Worm (Caenorhabditis elegans) whole organism, L1 larva: ENCODE measurements around the gene flp-18.

Source experiments
- C04F5.9 ChIP-seq: sonication (generic microtip); optimal IDR thresholded peaks from 2 replicates; lab custom pipeline; 2016; ENCODE audit warnings: missing genetic modification characterization, missing compliant biosample characterization
- C16A3.4 ChIP-seq: fragments of 150-350 bp; optimal IDR thresholded peaks from 2 replicates; lab custom pipeline; 2014; ENCODE audit warnings: missing biosample characterization, missing genetic modification characterization
- F16B12.6 ChIP-seq: fragments of 150-350 bp; optimal IDR thresholded peaks from 2 replicates; lab custom pipeline; 2014; ENCODE audit warnings: missing biosample characterization, missing genetic modification characterization
- ceh-63 ChIP-seq: fragments of 200-800 bp; sonication (Bioruptor generic); optimal IDR thresholded peaks from 2 replicates; lab custom pipeline; 2018; ENCODE audit warnings: mild to moderate bottlenecking, missing genetic modification characterization, missing compliant biosample characterization
- ces-1 ChIP-seq: fragments of 150-350 bp; optimal IDR thresholded peaks from 2 replicates; lab custom pipeline; 2014; ENCODE audit warnings: missing biosample characterization, missing genetic modification reagents, missing genetic modification characterization
- dpl-1 ChIP-seq, 3 experiments: fragments of 150-350 bp in 2 of 3; sonication (generic microtip) in 1 of 3; optimal IDR thresholded peaks; 2 replicates each; lab custom pipeline; 2014 to 2017; ENCODE audit warnings: missing biosample characterization in 3 of 3, missing genetic modification characterization in 3 of 3, missing genetic modification reagents in 3 of 3
- efl-1 ChIP-seq, 4 experiments: fragments of 150-350 bp; optimal IDR thresholded peaks in 3 of 4; peaks in 1 of 4; 1 replicate in 1 of 4; 2 replicates in 3 of 4; lab custom pipeline; 2014; ENCODE audit warnings: missing biosample characterization in 2 of 4, missing genetic modification characterization in 2 of 4, missing genetic modification reagents in 2 of 4
- efl-3 ChIP-seq: fragments of 200-800 bp; sonication (Bioruptor generic); optimal IDR thresholded peaks from 2 replicates; lab custom pipeline; 2018; ENCODE audit warnings: mild to moderate bottlenecking, missing genetic modification characterization, missing compliant biosample characterization
- egl-27 ChIP-seq, 2 experiments: fragments of 150-350 bp in 1 of 2; sonication (generic microtip); optimal IDR thresholded peaks; 3 replicates each; lab custom pipeline; 2017 to 2018; ENCODE audit warnings: missing biosample characterization in 2 of 2, missing genetic modification characterization in 2 of 2, missing genetic modification reagents in 2 of 2
- elt-2 ChIP-seq: sonication (generic microtip); optimal IDR thresholded peaks from 2 replicates; lab custom pipeline; 2016; ENCODE audit warnings: missing genetic modification characterization, mild to moderate bottlenecking, inconsistent platforms, missing compliant biosample characterization, missing genetic modification reagents
- elt-3 ChIP-seq, 6 experiments: fragments of 150-350 bp in 1 of 6; sonication (generic microtip); optimal IDR thresholded peaks; 2 replicates each; lab custom pipeline; 2017 to 2018; ENCODE audit warnings: missing biosample characterization in 6 of 6, missing genetic modification characterization in 6 of 6, inconsistent platforms in 1 of 6
- fkh-4 ChIP-seq: sonication (generic microtip); optimal IDR thresholded peaks from 2 replicates; lab custom pipeline; 2016; ENCODE audit warnings: missing compliant biosample characterization, missing genetic modification characterization, borderline replicate concordance
- fos-1 ChIP-seq: fragments of 150-350 bp; optimal IDR thresholded peaks from 2 replicates; lab custom pipeline; 2014; ENCODE audit warnings: missing biosample characterization, missing genetic modification characterization
- hlh-4 ChIP-seq: sonication (generic microtip); optimal IDR thresholded peaks from 2 replicates; lab custom pipeline; 2016; ENCODE audit warnings: mild to moderate bottlenecking, missing genetic modification characterization, missing compliant biosample characterization
- hpl-2 ChIP-seq: fragments of 150-350 bp; optimal IDR thresholded peaks from 2 replicates; lab custom pipeline; 2014; ENCODE audit warnings: missing biosample characterization, missing genetic modification reagents, missing genetic modification characterization
- irx-1 ChIP-seq: sonication (generic microtip); optimal IDR thresholded peaks from 2 replicates; lab custom pipeline; 2016; ENCODE audit warnings: missing genetic modification characterization, missing compliant biosample characterization
- lin-13 ChIP-seq: fragments of 150-350 bp; optimal IDR thresholded peaks from 2 replicates; lab custom pipeline; 2014; ENCODE audit warnings: missing biosample characterization, missing genetic modification reagents, missing genetic modification characterization
- lin-15B ChIP-seq: fragments of 150-350 bp; sonication (generic microtip); optimal IDR thresholded peaks from 3 replicates; lab custom pipeline; 2014; ENCODE audit warnings: missing biosample characterization, missing genetic modification characterization
- lin-35 ChIP-seq, 2 experiments: fragments of 150-350 bp; optimal IDR thresholded peaks; 2 replicates each; lab custom pipeline; 2014; ENCODE audit warnings: missing biosample characterization in 2 of 2, missing genetic modification characterization in 2 of 2, missing genetic modification reagents in 2 of 2
- mab-9 ChIP-seq: fragments of 200-800 bp; sonication (Bioruptor generic); IDR thresholded peaks from 2 replicates; pipeline ENCODE4 v1.3.6; 2022; ENCODE audit warnings: missing genetic modification reagents, missing genetic modification characterization, missing compliant biosample characterization
- mdl-1 ChIP-seq, 2 experiments: fragments of 150-350 bp; optimal IDR thresholded peaks; 2 replicates each; lab custom pipeline; 2014 to 2017; ENCODE audit warnings: missing biosample characterization in 2 of 2, missing genetic modification characterization in 2 of 2, inconsistent platforms in 1 of 2
- mef-2 ChIP-seq: fragments of 150-350 bp; optimal IDR thresholded peaks from 2 replicates; lab custom pipeline; 2014; ENCODE audit warnings: missing biosample characterization, missing genetic modification characterization
- nhr-11 ChIP-seq: fragments of 150-350 bp; optimal IDR thresholded peaks from 2 replicates; lab custom pipeline; 2014; ENCODE audit warnings: missing biosample characterization, missing genetic modification characterization
- nhr-237 ChIP-seq: fragments of 150-350 bp; optimal IDR thresholded peaks from 2 replicates; lab custom pipeline; 2014; ENCODE audit warnings: missing biosample characterization, missing genetic modification characterization
- nhr-47 ChIP-seq: sonication (generic microtip); optimal IDR thresholded peaks from 2 replicates; lab custom pipeline; 2016; ENCODE audit warnings: mild to moderate bottlenecking, missing genetic modification characterization, moderate library complexity, missing compliant biosample characterization
- nhr-71 ChIP-seq: sonication (generic microtip); optimal IDR thresholded peaks from 2 replicates; lab custom pipeline; 2016; ENCODE audit warnings: mild to moderate bottlenecking, missing genetic modification characterization, moderate library complexity, missing compliant biosample characterization
- nhr-76 ChIP-seq: sonication (generic microtip); optimal IDR thresholded peaks from 2 replicates; lab custom pipeline; 2017; ENCODE audit warnings: missing biosample characterization, missing genetic modification characterization
- nhr-85 ChIP-seq: sonication (generic microtip); peaks from one replicate; lab custom pipeline; 2016; ENCODE audit warnings: missing genetic modification characterization, inconsistent platforms, missing compliant biosample characterization
- pqm-1 ChIP-seq: sonication (generic microtip); optimal IDR thresholded peaks from 3 replicates; lab custom pipeline; 2017; ENCODE audit warnings: missing biosample characterization, missing genetic modification characterization
- snu-23 ChIP-seq: sonication (generic microtip); optimal IDR thresholded peaks from 2 replicates; lab custom pipeline; 2016; ENCODE audit warnings: missing genetic modification characterization, missing compliant biosample characterization
- sox-4 ChIP-seq: sonication (generic microtip); optimal IDR thresholded peaks from 2 replicates; lab custom pipeline; 2016; ENCODE audit warnings: missing genetic modification characterization, missing compliant biosample characterization
- unc-130 ChIP-seq: fragments of 150-350 bp; optimal IDR thresholded peaks from 2 replicates; lab custom pipeline; 2017; ENCODE audit warnings: missing biosample characterization, missing genetic modification characterization, inconsistent platforms
- unc-30 ChIP-seq: sonication (generic microtip); optimal IDR thresholded peaks from 2 replicates; lab custom pipeline; 2017; ENCODE audit warnings: missing biosample characterization, missing genetic modification characterization
- unc-62 ChIP-seq: fragments of 150-350 bp; optimal IDR thresholded peaks from 2 replicates; lab custom pipeline; 2014; ENCODE audit warnings: missing biosample characterization, missing genetic modification reagents, missing genetic modification characterization
- zag-1 ChIP-seq: fragments of 150-350 bp; optimal IDR thresholded peaks from 2 replicates; lab custom pipeline; 2014; ENCODE audit warnings: missing biosample characterization, missing genetic modification characterization
- zip-4 ChIP-seq: fragments of 200-800 bp; sonication (Bioruptor generic); optimal IDR thresholded peaks from 2 replicates; lab custom pipeline; 2018; ENCODE audit warnings: mild to moderate bottlenecking, missing genetic modification characterization, moderate library complexity, missing compliant biosample characterization

flp-18 gene

DNA sequence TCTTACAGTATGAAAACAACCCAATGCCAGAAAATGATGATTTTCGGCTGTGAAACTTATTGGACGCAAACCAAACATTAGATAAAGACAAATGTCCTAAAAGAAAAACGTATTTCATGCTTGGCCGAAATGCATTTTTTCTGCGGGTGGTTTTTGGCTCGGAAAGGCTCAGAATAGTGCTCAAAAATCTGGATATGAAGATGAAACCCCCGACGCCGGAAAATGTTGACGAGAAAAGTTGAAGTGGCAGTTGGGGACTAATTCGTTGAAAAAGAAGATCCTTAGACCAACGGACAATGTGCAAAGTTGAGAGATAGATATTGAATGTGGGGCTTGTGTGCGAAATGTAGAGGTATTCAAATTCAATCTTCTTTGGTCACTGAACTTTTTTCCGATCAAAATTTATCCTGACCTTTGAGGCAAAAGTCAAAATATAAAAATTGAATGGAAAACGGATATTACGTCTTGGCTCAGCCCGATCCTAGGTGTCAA is at the start of gene flp-18:
Gene flp-18 (minus strand): TSS at position 51 of the 492 bp plus-strand sequence.
- TF ChIP-seq lin-13 (GFP tag; lab: Kevin White, UChicago) (no peak), zag-1 (no peak), unc-30 (tag; lab: Kevin White, UChicago) (no peak), efl-1 (optimal IDR thresholded peaks at IDR 0.05; lab: Kevin White, UChicago) (no peak), efl-1 (GFP tag; optimal IDR thresholded peaks at IDR 0.05 in 1 of 2; lab: Kevin White, UChicago) (no peak), mab-9 (GFP tag; lab: Robert Waterston, UW) (no peak), F16B12.6 (no peak), ces-1 (no peak), pqm-1 (no peak), elt-2 (tag; lab: Kevin White, UChicago) (no peak), lin-35 (GFP tag; optimal IDR thresholded peaks at IDR 0.05; lab: Kevin White, UChicago) (no peak), nhr-76 (tag; lab: Kevin White, UChicago) (no peak), fkh-4 (tag; lab: Kevin White, UChicago) (no peak)
- TF ChIP-seq, all 84 proteins: peak for 0

DNA sequence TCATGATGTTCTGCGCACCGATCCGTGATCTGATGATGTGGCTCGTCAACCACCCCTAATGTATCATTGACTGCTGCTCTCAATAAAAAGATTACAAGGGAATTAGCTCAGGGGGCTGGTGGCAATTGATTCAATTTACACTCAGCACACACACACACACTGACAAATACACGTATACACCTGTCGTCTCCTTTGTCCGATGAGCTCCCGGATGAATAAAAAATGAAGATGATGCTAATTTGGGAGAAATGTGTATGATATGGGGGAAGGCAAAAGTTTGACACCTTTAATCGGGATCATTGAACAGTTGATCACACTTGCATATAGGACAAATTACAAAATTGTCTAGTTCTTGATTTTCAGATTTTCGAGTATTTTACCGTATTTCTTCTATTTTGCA is 48.7 kb upstream of the flp-18 start:
- TF ChIP-seq snu-23 = no peak
- TF ChIP-seq mef-2 (tag; lab: Kevin White, UChicago) = no peak
- TF ChIP-seq dpl-1 (GFP tag; optimal IDR thresholded peaks at IDR 0.05; lab: Kevin White, UChicago) = no peak
- no peak for TF ChIP-seq unc-130 (tag; lab: Kevin White, UChicago)
- TF ChIP-seq egl-27 (tag; optimal IDR thresholded peaks at IDR 0.05; lab: Kevin White, UChicago) = no peak
- no peak for TF ChIP-seq nhr-11 (tag; lab: Kevin White, UChicago)
- no peak for TF ChIP-seq nhr-71 (tag; lab: Kevin White, UChicago)

DNA sequence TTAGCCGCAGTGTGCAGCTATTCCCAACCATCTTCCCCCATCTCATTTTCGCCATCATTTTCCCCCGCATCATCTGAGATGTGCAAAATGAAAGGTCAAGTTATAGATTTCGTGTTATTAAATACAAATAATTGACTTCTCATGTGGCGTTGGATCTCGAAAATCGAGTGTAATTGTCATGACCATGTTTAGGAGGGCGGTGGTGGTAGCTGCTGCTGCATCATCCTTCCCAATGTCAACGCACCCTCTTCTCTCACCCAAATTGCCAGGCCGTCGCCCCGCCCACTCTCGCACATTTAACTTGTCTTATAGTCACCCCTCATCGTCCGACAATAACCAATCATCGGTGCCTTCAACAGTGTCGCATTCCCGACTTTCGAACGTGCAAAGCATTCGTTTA is 44.9 kb upstream of the flp-18 start, which contains the start of gene ceh-30:
Gene ceh-30 (plus strand): TSS at position 301 of the 400 bp plus-strand sequence.
- TF ChIP-seq fos-1 (tag; lab: Kevin White, UChicago) (no peak), sox-4 (tag; lab: Kevin White, UChicago) (no peak), efl-1 (optimal IDR thresholded peaks at IDR 0.05; lab: Kevin White, UChicago) (no peak), efl-1 (GFP tag; optimal IDR thresholded peaks at IDR 0.05 in 1 of 2; lab: Kevin White, UChicago) (peak in 1 of 2 experiments; percentile 13), nhr-237 (no peak)

DNA sequence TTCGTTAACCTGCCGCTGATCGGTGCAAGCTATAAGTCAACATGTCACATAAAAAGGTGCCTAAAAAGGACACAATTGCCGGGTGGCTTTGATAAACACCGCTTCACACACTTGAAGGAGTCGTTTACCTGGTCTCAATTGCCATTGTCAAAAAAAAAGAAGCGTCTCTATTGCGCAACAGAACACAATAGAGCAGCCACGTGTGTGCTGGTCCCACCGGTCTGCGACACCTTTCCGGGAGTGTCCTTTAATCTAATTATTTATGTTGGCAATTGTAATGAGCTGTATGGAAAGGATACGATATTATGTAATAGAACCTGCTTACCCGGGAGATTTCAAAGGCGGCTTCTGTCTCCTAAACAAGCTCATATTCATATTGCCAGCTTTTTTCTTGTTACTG is 43.3 kb upstream of the flp-18 start:
- TF ChIP-seq elt-3 (tag; optimal IDR thresholded peaks at IDR 0.05; lab: Kevin White, UChicago) (no peak), nhr-85 (tag; lab: Kevin White, UChicago) (peak; percentile 4), hlh-4 (tag; lab: Kevin White, UChicago) (no peak)

DNA sequence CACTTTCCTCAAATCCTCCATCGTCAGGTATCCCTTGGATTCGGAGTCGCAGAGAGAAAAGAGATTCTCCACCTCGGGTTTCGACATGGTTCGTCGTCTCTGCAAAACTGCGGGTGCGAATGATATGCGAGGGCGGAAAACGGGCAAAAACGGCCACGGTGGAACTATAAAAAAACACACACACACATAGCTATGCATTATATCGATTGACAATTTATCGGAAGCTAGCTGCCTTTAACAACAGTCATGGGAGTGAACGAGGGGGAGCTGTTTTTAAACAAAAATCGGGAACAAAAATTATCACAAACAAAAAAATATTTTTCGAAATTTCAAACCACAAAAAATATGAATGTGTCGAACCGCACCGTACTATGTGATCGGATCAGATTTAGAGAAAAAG is 40.9 kb upstream of the flp-18 start, which contains the start of gene rsef-1:
Gene rsef-1 (minus strand): TSS at position 101 of the 400 bp plus-strand sequence.
- no peak for TF ChIP-seq hpl-2 (GFP tag; lab: Kevin White, UChicago)
- no peak for TF ChIP-seq zag-1
- TF ChIP-seq C16A3.4 = no peak
- no peak for TF ChIP-seq nhr-85 (tag; lab: Kevin White, UChicago)
- no peak for TF ChIP-seq irx-1 (tag; lab: Kevin White, UChicago)
- no peak for TF ChIP-seq efl-3 (GFP tag; lab: Kevin White, UChicago)
- no peak for TF ChIP-seq unc-62 (GFP tag; lab: Kevin White, UChicago)
- no peak for TF ChIP-seq elt-2 (tag; lab: Kevin White, UChicago)
- no peak for TF ChIP-seq ceh-63 (GFP tag; lab: Kevin White, UChicago)
- TF ChIP-seq elt-3 (tag; optimal IDR thresholded peaks at IDR 0.05; lab: Kevin White, UChicago) = no peak
- no peak for TF ChIP-seq nhr-47 (tag; lab: Kevin White, UChicago)
- TF ChIP-seq egl-27 (tag; optimal IDR thresholded peaks at IDR 0.05; lab: Kevin White, UChicago) = no peak
- TF ChIP-seq mdl-1 (tag; optimal IDR thresholded peaks at IDR 0.05; lab: Kevin White, UChicago) = no peak
- TF ChIP-seq snu-23 = no peak
- TF ChIP-seq C04F5.9 (tag; lab: Kevin White, UChicago) = no peak
- no peak for TF ChIP-seq zip-4
- TF ChIP-seq lin-15B (tag; lab: Kevin White, UChicago) = no peak
- TF ChIP-seq, all 84 proteins: peak for 0
